Fruit fly (Drosophila melanogaster): ENCODE results near the gene CG32241.

CG32241 gene

DNA sequence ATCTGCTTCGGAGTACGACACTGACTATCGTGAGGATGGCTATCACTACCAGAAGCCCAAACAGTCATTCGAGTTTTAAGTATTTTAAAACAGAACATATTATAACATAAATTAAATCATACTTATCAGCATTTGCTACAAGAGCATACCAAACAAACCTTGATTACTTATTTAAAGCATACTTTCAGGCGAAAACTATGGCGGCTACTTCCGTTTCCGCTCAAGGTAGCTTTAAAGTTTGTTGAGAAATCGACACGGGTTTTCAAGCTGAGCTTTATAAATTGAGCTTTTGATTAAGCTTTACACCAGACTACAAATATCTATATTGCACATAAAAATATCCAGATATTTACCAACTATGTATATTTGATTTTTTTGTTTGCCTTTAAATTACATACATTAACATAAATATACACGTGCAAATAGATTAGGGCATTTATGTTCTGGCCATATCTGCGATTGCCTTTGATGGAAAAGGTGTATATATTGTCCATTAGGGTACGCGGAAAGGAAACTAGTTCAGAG is 8.6 kb upstream of the CG32241 start (continued):
- TF ChIP-seq odd (GFP tag; optimal IDR thresholded peaks at IDR 0.05) (peak; percentile 94), chm (GFP tag; IDR thresholded peaks at IDR 0.05) (peak; percentile 89; the same call in 1 of the 2 replicates), otp (GFP tag; IDR thresholded peaks at IDR 0.05) (peak; percentile 84; the same call in 2 of the 3 replicates), CG12744 (GFP tag; optimal IDR thresholded peaks at IDR 0.05) (peak; percentile 91), slou (GFP tag; optimal IDR thresholded peaks at IDR 0.05) (peak; percentile 34), pum (GFP tag; optimal IDR thresholded peaks at IDR 0.05) (no peak), CG4360 (GFP tag; IDR thresholded peaks at IDR 0.05) (no peak), Doc3 (GFP tag; IDR thresholded peaks at IDR 0.05; ENCODE audit: partially characterized antibody) (no peak), CG15269 (tag; optimal IDR thresholded peaks at IDR 0.05) (peak; percentile 79), caup (GFP tag; optimal IDR thresholded peaks at IDR 0.05; ENCODE audit: severe bottlenecking) (peak; percentile 97), CG16813 (GFP tag; IDR thresholded peaks at IDR 0.05; ENCODE audit: partially characterized antibody) (no peak), CG1832 (GFP tag; optimal IDR thresholded peaks at IDR 0.05) (no peak), Ssrp (tag; optimal IDR thresholded peaks at IDR 0.05) (no peak), BEAF-32 (GFP tag; optimal IDR thresholded peaks at IDR 0.05) (no peak), seq (GFP tag; IDR thresholded peaks at IDR 0.05) (peak; percentile 75), CG4617 (GFP tag; optimal IDR thresholded peaks at IDR 0.05; ENCODE audit: borderline replicate concordance) (peak; percentile 40), ttk (GFP tag; IDR thresholded peaks at IDR 0.05) (peak; percentile 65), Abd-B (GFP tag; optimal IDR thresholded peaks at IDR 0.05) (no peak), CG8388 (GFP tag; optimal IDR thresholded peaks at IDR 0.05) (peak; percentile 77), Hey (tag; optimal IDR thresholded peaks at IDR 0.05) (peak; percentile 79), al (GFP tag; IDR thresholded peaks at IDR 0.05) (no peak), CG9215 (GFP tag; IDR thresholded peaks at IDR 0.05) (no peak), B-H2 (GFP tag; optimal IDR thresholded peaks at IDR 0.05) (peak; percentile 92), cas (GFP tag; IDR thresholded peaks at IDR 0.05) (no peak), CG18262 (tag; optimal IDR thresholded peaks at IDR 0.05) (no peak), CG3163 (GFP tag; optimal IDR thresholded peaks at IDR 0.05) (peak; percentile 24), esg (GFP tag; conservative IDR thresholded peaks at IDR 0.05) (no peak), tio (GFP tag; optimal IDR thresholded peaks at IDR 0.05) (peak; percentile 22), CG33213 (GFP tag; optimal IDR thresholded peaks at IDR 0.05) (peak; percentile 86), rib (GFP tag; IDR thresholded peaks at IDR 0.05) (no peak; the same call in 1 of the 2 replicates), Hr3 (GFP tag; optimal IDR thresholded peaks at IDR 0.05) (no peak), Ravus (GFP tag; IDR thresholded peaks at IDR 0.05) (no peak), ATbp (GFP tag; optimal IDR thresholded peaks at IDR 0.05) (peak; percentile 92), CG17328 (GFP tag; IDR thresholded peaks at IDR 0.05) (peak; percentile 84), sd (tag; optimal IDR thresholded peaks at IDR 0.05) (peak; percentile 0), E2f2 (GFP tag; IDR thresholded peaks at IDR 0.05) (peak; percentile 51; the same call in 1 of the 2 replicates), Optix (GFP tag; IDR thresholded peaks at IDR 0.05) (no peak), ci (GFP tag; IDR thresholded peaks at IDR 0.05) (peak; percentile 98), run (tag; optimal IDR thresholded peaks at IDR 0.05) (peak; percentile 75), CG15601 (tag; optimal IDR thresholded peaks at IDR 0.05) (peak; percentile 81), jigr1 (GFP tag; IDR thresholded peaks at IDR 0.05) (no peak), CG18619 (GFP tag; optimal IDR thresholded peaks at IDR 0.05) (peak; percentile 85), CG10274 (GFP tag; optimal IDR thresholded peaks at IDR 0.05) (peak; percentile 69), Sox102F (GFP tag; optimal IDR thresholded peaks at IDR 0.05) (peak; percentile 69), onecut (GFP tag; IDR thresholded peaks at IDR 0.05) (peak; percentile 79), dysf (GFP tag; IDR thresholded peaks at IDR 0.05) (peak; percentile 35; the same call in 1 of the 3 replicates), CG9932 (GFP tag; IDR thresholded peaks at IDR 0.05) (peak; percentile 28; the same call in 1 of the 2 replicates), CG1647 (GFP tag; optimal IDR thresholded peaks at IDR 0.05) (peak; percentile 52), CG11560 (tag; IDR thresholded peaks at IDR 0.05) (no peak), amos (GFP tag; IDR thresholded peaks at IDR 0.05; ENCODE audit: partially characterized antibody) (no peak)
